Worm (Caenorhabditis elegans) whole organism, L1 larva: Measurements from ENCODE around the gene Y76B12C.4.

Source experiments
- alr-1 ChIP-seq: fragments of 200-800 bp; sonication (Bioruptor generic); optimal IDR thresholded peaks from 2 replicates; lab custom pipeline; 2018; ENCODE audit warnings: borderline replicate concordance, mild to moderate bottlenecking, missing genetic modification characterization, missing compliant biosample characterization
- aly-2 ChIP-seq: fragments of 150-350 bp; optimal IDR thresholded peaks from 2 replicates; lab custom pipeline; 2014; ENCODE audit warnings: missing biosample characterization, missing genetic modification characterization
- ama-1 ChIP-seq: fragments of 150-350 bp; optimal IDR thresholded peaks from 2 replicates; lab custom pipeline; 2014
- blmp-1 ChIP-seq: fragments of 150-350 bp; optimal IDR thresholded peaks from 2 replicates; lab custom pipeline; 2014; ENCODE audit warnings: missing biosample characterization, missing genetic modification characterization
- fkh-10 ChIP-seq: sonication (generic microtip); optimal IDR thresholded peaks from 2 replicates; lab custom pipeline; 2017; ENCODE audit warnings: missing biosample characterization, missing genetic modification reagents, missing genetic modification characterization
- lin-13 ChIP-seq: fragments of 150-350 bp; optimal IDR thresholded peaks from 2 replicates; lab custom pipeline; 2014; ENCODE audit warnings: missing biosample characterization, missing genetic modification reagents, missing genetic modification characterization
- nhr-237 ChIP-seq: fragments of 150-350 bp; optimal IDR thresholded peaks from 2 replicates; lab custom pipeline; 2014; ENCODE audit warnings: missing biosample characterization, missing genetic modification characterization
- pag-3 ChIP-seq: sonication (generic microtip); optimal IDR thresholded peaks from 2 replicates; lab custom pipeline; 2017; ENCODE audit warnings: missing genetic modification characterization, mild to moderate bottlenecking, missing compliant biosample characterization, antibody characterized with exemption, borderline replicate concordance; ENCODE audit not compliant: insufficient read depth
- snpc-4 ChIP-seq: fragments of 150-350 bp; optimal IDR thresholded peaks from 2 replicates; lab custom pipeline; 2014; ENCODE audit warnings: missing biosample characterization, missing genetic modification characterization
- tbx-2 ChIP-seq: sonication (generic microtip); optimal IDR thresholded peaks from 2 replicates; lab custom pipeline; 2016; ENCODE audit warnings: missing genetic modification characterization, missing compliant biosample characterization
- zag-1 ChIP-seq: fragments of 150-350 bp; optimal IDR thresholded peaks from 2 replicates; lab custom pipeline; 2014; ENCODE audit warnings: missing biosample characterization, missing genetic modification characterization

DNA sequence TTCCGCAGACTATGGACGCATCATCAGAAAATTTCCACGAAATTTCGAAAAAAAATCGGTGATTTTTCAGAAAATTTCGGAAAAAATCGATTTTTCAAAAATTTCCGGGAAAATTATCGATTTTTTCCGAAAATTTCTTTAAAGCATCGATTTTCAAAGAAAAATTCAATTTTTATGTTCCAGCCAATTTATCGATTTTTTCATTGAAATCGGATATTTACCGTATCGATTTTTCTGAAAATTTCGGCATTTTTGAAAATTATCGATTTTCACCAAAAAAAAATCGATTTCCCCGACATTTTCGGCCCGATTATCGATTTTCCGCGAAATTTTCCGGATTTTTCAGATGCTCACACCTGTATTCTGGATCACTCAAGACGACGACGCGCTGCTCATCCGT, 7.0 kb downstream of the Y76B12C.4 start, which contains the start of gene Y48A5A.1:
- no peak for TF ChIP-seq aly-2 (tag; lab: Kevin White, UChicago)
- no peak for TF ChIP-seq ama-1
- TF ChIP-seq nhr-237 (tag; lab: Kevin White, UChicago) = no peak
- TF ChIP-seq snpc-4 (tag; lab: Kevin White, UChicago) = no peak
- no peak for TF ChIP-seq tbx-2
- no peak for TF ChIP-seq lin-13
- no peak for TF ChIP-seq fkh-10 (GFP tag; lab: Kevin White, UChicago)
- TF ChIP-seq alr-1 = no peak
- no peak for TF ChIP-seq blmp-1 (tag; lab: Kevin White, UChicago)
- TF ChIP-seq pag-3 (tag; lab: Kevin White, UChicago) = no peak
- no peak for TF ChIP-seq zag-1 (tag; lab: Kevin White, UChicago)
